Fruit fly (Drosophila melanogaster) whole organism, adult: ENCODE data around the gene CG11537.

Source experiments
- CG1620 ChIP-seq: fragments of 200-800 bp; sonication (Bioruptor generic); optimal IDR thresholded peaks from 2 replicates; lab custom pipeline; 2016; ENCODE audit warnings: missing biosample characterization, missing genetic modification characterization
- CG33017 ChIP-seq: fragments of 200-800 bp; sonication (Bioruptor generic); optimal IDR thresholded peaks from 2 replicates; lab custom pipeline; 2018; ENCODE audit warnings: missing biosample characterization, mild to moderate bottlenecking, missing genetic modification characterization, moderate library complexity
- CG7045 ChIP-seq: fragments of 200-800 bp; sonication (Bioruptor generic); optimal IDR thresholded peaks from 2 replicates; lab custom pipeline; 2017; ENCODE audit warnings: missing biosample characterization, mild to moderate bottlenecking, missing genetic modification characterization
- Clk ChIP-seq: fragments of 200-800 bp; sonication (Bioruptor generic); optimal IDR thresholded peaks from 2 replicates; lab custom pipeline; 2017; ENCODE audit warnings: missing biosample characterization, missing genetic modification characterization
- Crg-1 ChIP-seq: fragments of 200-800 bp; sonication (Bioruptor generic); optimal IDR thresholded peaks from 2 replicates; lab custom pipeline; 2016; ENCODE audit warnings: missing biosample characterization, missing genetic modification characterization
- bab1 ChIP-seq: fragments of 200-800 bp; sonication (Bioruptor generic); optimal IDR thresholded peaks from 3 replicates; lab custom pipeline; 2019; ENCODE audit warnings: missing biosample characterization, mild to moderate bottlenecking, missing genetic modification characterization, moderate library complexity
- cic ChIP-seq: fragments of 200-800 bp; sonication (Bioruptor generic); optimal IDR thresholded peaks from 2 replicates; lab custom pipeline; 2017; ENCODE audit warnings: missing biosample characterization, mild to moderate bottlenecking, missing genetic modification characterization, moderate library complexity
- cnc ChIP-seq, 2 experiments: fragments of >200 bp; optimal IDR thresholded peaks; 2 replicates each; lab custom pipeline; 2017
- kay ChIP-seq: fragments of 200-800 bp; sonication (Bioruptor generic); peaks from one replicate; lab custom pipeline; 2016; ENCODE audit warnings: missing biosample characterization, missing genetic modification characterization, borderline replicate concordance
- ovo ChIP-seq: fragments of 200-800 bp; sonication (Bioruptor generic); optimal IDR thresholded peaks from 2 replicates; lab custom pipeline; 2016; ENCODE audit warnings: missing biosample characterization, missing genetic modification characterization
- pad ChIP-seq: fragments of 200-800 bp; sonication (Bioruptor generic); optimal IDR thresholded peaks from 3 replicates; lab custom pipeline; 2017; ENCODE audit warnings: missing biosample characterization, missing genetic modification characterization, mild to moderate bottlenecking, moderate library complexity, missing genetic modification reagents
- tj ChIP-seq: fragments of 200-800 bp; sonication (Bioruptor generic); optimal IDR thresholded peaks from 3 replicates; lab custom pipeline; 2017; ENCODE audit warnings: missing biosample characterization, mild to moderate bottlenecking, missing genetic modification characterization, moderate library complexity

DNA sequence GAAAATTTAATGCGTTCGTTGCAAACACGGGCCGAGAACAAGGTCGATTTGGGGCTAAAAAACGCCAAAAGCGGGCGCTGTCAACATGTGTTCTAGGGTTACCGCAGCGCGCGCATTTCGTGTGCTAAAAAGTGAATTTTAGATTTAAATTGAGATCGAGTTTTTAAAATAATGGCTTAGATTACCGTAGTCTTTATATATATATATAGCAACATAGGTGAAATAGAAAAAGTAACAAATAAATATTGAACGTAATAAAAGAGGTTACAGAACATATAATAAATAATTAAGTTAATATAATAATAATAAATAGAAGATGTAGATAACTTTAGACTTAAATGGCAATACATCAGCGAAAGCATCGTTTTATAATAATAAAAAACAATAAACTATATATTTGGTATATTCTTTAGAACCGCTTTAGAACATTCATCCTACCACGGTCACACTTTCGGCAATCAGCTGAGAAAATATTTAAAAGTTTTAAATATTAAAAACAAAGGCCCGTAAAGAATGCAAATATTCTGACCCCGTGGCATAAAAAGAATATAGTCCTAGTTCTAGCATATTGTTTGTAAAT lies at the start of gene CG11537, which contains the start of gene Alg2:
- peak; percentile 27 for TF ChIP-seq CG1620 (GFP tag; lab: Kevin White, UChicago)
- TF ChIP-seq cic, result no peak
- TF ChIP-seq kay, result no peak
- TF ChIP-seq tj (GFP tag; lab: Kevin White, UChicago), result peak; percentile 59
- no peak for TF ChIP-seq pad (GFP tag; lab: Kevin White, UChicago)
- TF ChIP-seq CG7045 (GFP tag; lab: Kevin White, UChicago), result peak; percentile 21
- TF ChIP-seq cnc (optimal IDR thresholded peaks at IDR 0.05; lab: Kevin White, UChicago), result no peak
- peak; percentile 55 for TF ChIP-seq bab1 (GFP tag; lab: Kevin White, UChicago)
- no peak for TF ChIP-seq Crg-1 (GFP tag; lab: Kevin White, UChicago)
- TF ChIP-seq Clk (GFP tag; lab: Kevin White, UChicago), result no peak
- no peak for TF ChIP-seq ovo
- TF ChIP-seq CG33017 (tag; lab: Kevin White, UChicago), result no peak
